Worm (Caenorhabditis elegans) whole organism, midembryonic: ENCODE data around the gene tsfm-1.

Source experiments
- T22C8.4 ChIP-seq: fragments of 200-800 bp; sonication (Bioruptor generic); IDR thresholded peaks from 2 replicates; pipeline ENCODE4 v1.3.6; 2022; ENCODE audit warnings: missing genetic modification characterization, missing compliant biosample characterization
- cog-1 ChIP-seq: sonication (generic microtip); optimal IDR thresholded peaks from 2 replicates; lab custom pipeline; 2016; ENCODE audit warnings: missing genetic modification characterization, missing compliant biosample characterization
- flt-1 ChIP-seq: fragments of 200-800 bp; sonication (Bioruptor generic); IDR thresholded peaks from 2 replicates; pipeline ENCODE4 v1.3.6; 2022; ENCODE audit warnings: missing genetic modification characterization, missing compliant biosample characterization
- klf-2 ChIP-seq: fragments of 200-800 bp; sonication (Bioruptor generic); conservative IDR thresholded peaks from 2 replicates; pipeline ENCODE4 v1.3.6; 2022; ENCODE audit warnings: missing genetic modification reagents, missing genetic modification characterization, missing compliant biosample characterization
- med-1 ChIP-seq: sonication (generic microtip); optimal IDR thresholded peaks from 2 replicates; lab custom pipeline; 2017; ENCODE audit warnings: missing genetic modification characterization, mild to moderate bottlenecking, missing compliant biosample characterization, antibody characterized with exemption, missing genetic modification reagents; ENCODE audit not compliant: insufficient read depth
- ref-1 ChIP-seq: fragments of 200-800 bp; sonication (Bioruptor generic); conservative IDR thresholded peaks from 2 replicates; pipeline ENCODE4 v1.3.6; 2022; ENCODE audit warnings: missing genetic modification reagents, missing genetic modification characterization, missing compliant biosample characterization
- tab-1 ChIP-seq: fragments of 200-800 bp; sonication (Bioruptor generic); IDR thresholded peaks from 2 replicates; pipeline ENCODE4 v1.3.6; 2022; ENCODE audit warnings: missing genetic modification characterization, missing compliant biosample characterization
- ztf-23 ChIP-seq: fragments of 200-800 bp; sonication (Bioruptor generic); IDR thresholded peaks from 2 replicates; pipeline ENCODE4 v1.3.6; 2022; ENCODE audit warnings: missing genetic modification reagents, missing genetic modification characterization, missing compliant biosample characterization
- ztf-29 ChIP-seq: fragments of 200-800 bp; sonication (Bioruptor generic); IDR thresholded peaks from 2 replicates; pipeline ENCODE4 v1.3.6; 2022; ENCODE audit warnings: missing genetic modification reagents, missing genetic modification characterization, missing compliant biosample characterization

tsfm-1 gene

ce11 chrV:12276946-12277345, 5.6 kb upstream of the tsfm-1 start, which contains the start of gene bnc-1:
Gene bnc-1, minus strand, starts transcription at chrV:12277046.
- TF ChIP-seq klf-2 (GFP tag; lab: Robert Waterston, UW) = no peak

ce11 chrV:12275714-12276113, 4.4 kb upstream of the tsfm-1 start:
- TF ChIP-seq T22C8.4 = no peak
- TF ChIP-seq klf-2 (GFP tag; lab: Robert Waterston, UW) = no peak
- no peak for TF ChIP-seq flt-1 (GFP tag; lab: Robert Waterston, UW)
- no peak for TF ChIP-seq ref-1
- no peak for TF ChIP-seq tab-1 (GFP tag; lab: Robert Waterston, UW)
- TF ChIP-seq ztf-23 (GFP tag; lab: Robert Waterston, UW) = no peak
- no peak for TF ChIP-seq ztf-29 (GFP tag; lab: Robert Waterston, UW)
- no peak for TF ChIP-seq cog-1 (tag; lab: Kevin White, UChicago)
- no peak for TF ChIP-seq med-1 (GFP tag; lab: Kevin White, UChicago)

ce11 chrV:12269272-12269767, 2.0 kb downstream of the tsfm-1 start, which contains the start of gene twk-24:
Gene twk-24, minus strand, starts transcription at chrV:12269322.
- TF ChIP-seq ref-1 = no peak
- no peak for TF ChIP-seq ztf-23 (GFP tag; lab: Robert Waterston, UW)
- no peak for TF ChIP-seq flt-1 (GFP tag; lab: Robert Waterston, UW)
- no peak for TF ChIP-seq klf-2 (GFP tag; lab: Robert Waterston, UW)
- TF ChIP-seq med-1 (GFP tag; lab: Kevin White, UChicago) = no peak
- no peak for TF ChIP-seq T22C8.4
- TF ChIP-seq ztf-29 (GFP tag; lab: Robert Waterston, UW) = no peak
- TF ChIP-seq tab-1 (GFP tag; lab: Robert Waterston, UW) = no peak
- no peak for TF ChIP-seq cog-1 (tag; lab: Kevin White, UChicago)

ce11 chrV:12263723-12264122, 7.6 kb downstream of the tsfm-1 start, which contains the start of gene ssp-35:
Gene ssp-35, minus strand, starts transcription at chrV:12263823.
- no peak for TF ChIP-seq cog-1 (tag; lab: Kevin White, UChicago)
- no peak for TF ChIP-seq ref-1
- TF ChIP-seq klf-2 (GFP tag; lab: Robert Waterston, UW) = no peak
- no peak for TF ChIP-seq T22C8.4
- TF ChIP-seq ztf-29 (GFP tag; lab: Robert Waterston, UW) = no peak
- no peak for TF ChIP-seq flt-1 (GFP tag; lab: Robert Waterston, UW)
- TF ChIP-seq tab-1 (GFP tag; lab: Robert Waterston, UW) = no peak
- no peak for TF ChIP-seq med-1 (GFP tag; lab: Kevin White, UChicago)
- no peak for TF ChIP-seq ztf-23 (GFP tag; lab: Robert Waterston, UW)

- no peak for TF ChIP-seq cog-1 (tag; lab: Kevin White, UChicago)
- no peak for TF ChIP-seq med-1 (GFP tag; lab: Kevin White, UChicago)
- TF ChIP-seq klf-2 (GFP tag; lab: Robert Waterston, UW) = no peak
- no peak for TF ChIP-seq tab-1 (GFP tag; lab: Robert Waterston, UW)
- no peak for TF ChIP-seq ztf-23 (GFP tag; lab: Robert Waterston, UW)
- no peak for TF ChIP-seq flt-1 (GFP tag; lab: Robert Waterston, UW)
- no peak for TF ChIP-seq ref-1
- TF ChIP-seq ztf-29 (GFP tag; lab: Robert Waterston, UW) = no peak
- TF ChIP-seq T22C8.4 = no peak
Observed at ce11 chrV:12261377-12261776, 10.0 kb downstream of the tsfm-1 start, which contains the start of gene tbb-6. Gene tbb-6, plus strand, starts transcription at chrV:12261531.

ce11 chrV:12258922-12259321, 12.4 kb downstream of the tsfm-1 start, which contains the start of gene ugt-56:
Gene ugt-56, plus strand, starts transcription at chrV:12258982.
- no peak for TF ChIP-seq ref-1
- TF ChIP-seq med-1 (GFP tag; lab: Kevin White, UChicago) = no peak

- TF ChIP-seq klf-2 (GFP tag; lab: Robert Waterston, UW) (no peak), ztf-23 (GFP tag; lab: Robert Waterston, UW) (no peak), med-1 (GFP tag; lab: Kevin White, UChicago) (no peak), ref-1 (no peak), T22C8.4 (no peak), ztf-29 (GFP tag; lab: Robert Waterston, UW) (no peak), tab-1 (GFP tag; lab: Robert Waterston, UW) (no peak), flt-1 (GFP tag; lab: Robert Waterston, UW) (no peak), cog-1 (tag; lab: Kevin White, UChicago) (no peak)
Observed at ce11 chrV:12256398-12256797, 15.0 kb downstream of the tsfm-1 start, which contains the start of gene ugt-55. Gene ugt-55, plus strand, starts transcription at chrV:12256698.

- TF ChIP-seq ztf-29 (GFP tag; lab: Robert Waterston, UW) = no peak
- TF ChIP-seq flt-1 (GFP tag; lab: Robert Waterston, UW) = no peak
- no peak for TF ChIP-seq tab-1 (GFP tag; lab: Robert Waterston, UW)
- TF ChIP-seq ztf-23 (GFP tag; lab: Robert Waterston, UW) = no peak
- no peak for TF ChIP-seq ref-1
- TF ChIP-seq klf-2 (GFP tag; lab: Robert Waterston, UW) = no peak
- no peak for TF ChIP-seq cog-1 (tag; lab: Kevin White, UChicago)
- TF ChIP-seq T22C8.4 = no peak
- TF ChIP-seq med-1 (GFP tag; lab: Kevin White, UChicago) = no peak
Observed at ce11 chrV:12255343-12255742, 16.0 kb downstream of the tsfm-1 start, which contains the start of gene T04H1.12. Gene T04H1.12, plus strand, starts transcription at chrV:12255643.

- TF ChIP-seq T22C8.4 = no peak
- TF ChIP-seq med-1 (GFP tag; lab: Kevin White, UChicago) = no peak
- TF ChIP-seq cog-1 (tag; lab: Kevin White, UChicago) = no peak
- TF ChIP-seq klf-2 (GFP tag; lab: Robert Waterston, UW) = no peak
- no peak for TF ChIP-seq flt-1 (GFP tag; lab: Robert Waterston, UW)
- TF ChIP-seq ref-1 = no peak
- TF ChIP-seq tab-1 (GFP tag; lab: Robert Waterston, UW) = no peak
- no peak for TF ChIP-seq ztf-23 (GFP tag; lab: Robert Waterston, UW)
- no peak for TF ChIP-seq ztf-29 (GFP tag; lab: Robert Waterston, UW)
Observed at ce11 chrV:12252272-12252671, 19.1 kb downstream of the tsfm-1 start, which contains the start of gene lrx-1. Gene lrx-1, plus strand, starts transcription at chrV:12252572.
